Worm (Caenorhabditis elegans): ENCODE results near the gene daf-36.

The daf-36 gene

ce11 chrV:10178166-10178565, 47.3 kb downstream of the daf-36 start:
- TF ChIP-seq sdz-12 (GFP tag; optimal IDR thresholded peaks at IDR 0.05) (no peak), dmd-9 (GFP tag; IDR thresholded peaks at IDR 0.05) (no peak), ctbp-1 (GFP tag; IDR thresholded peaks at IDR 0.05) (0 out of 2 replicates have a peak, but pooled peaks have one; percentile 22), ces-1 (GFP tag; optimal IDR thresholded peaks at IDR 0.05) (no peak), ceh-62 (tag; optimal IDR thresholded peaks at IDR 0.05) (no peak), lsy-2 (tag; optimal IDR thresholded peaks at IDR 0.05) (peak in 1 of 2 experiments; percentile 64), ceh-44 (GFP tag; IDR thresholded peaks at IDR 0.05) (no peak), nhr-10 (tag; optimal IDR thresholded peaks at IDR 0.05) (no peak), zip-2 (tag; optimal IDR thresholded peaks at IDR 0.05) (no peak), F49E8.2 (tag; optimal IDR thresholded peaks at IDR 0.05; ENCODE audit: borderline replicate concordance) (no peak), lin-39 (tag; optimal IDR thresholded peaks at IDR 0.05) (no peak), unc-62 (GFP tag; optimal IDR thresholded peaks at IDR 0.05 in 1 of 2) (no peak), unc-62 (tag; optimal IDR thresholded peaks at IDR 0.05) (no peak), mes-2 (tag; optimal IDR thresholded peaks at IDR 0.05; ENCODE audit: poor library complexity, severe bottlenecking) (peak; percentile 38), nhr-48 (tag; optimal IDR thresholded peaks at IDR 0.05) (no peak), Y5F2A.4 (GFP tag; optimal IDR thresholded peaks at IDR 0.05) (no peak), daf-16 (GFP tag; optimal IDR thresholded peaks at IDR 0.05) (no peak), daf-16 (tag; optimal IDR thresholded peaks at IDR 0.05) (peak; percentile 12), spr-1 (tag; optimal IDR thresholded peaks at IDR 0.05) (peak; percentile 14), F37D6.2 (tag; optimal IDR thresholded peaks at IDR 0.05) (no peak), dpl-1 (GFP tag; optimal IDR thresholded peaks at IDR 0.05) (peak; percentile 27), aha-1 (tag) (no peak), T20F7.1 (GFP tag; optimal IDR thresholded peaks at IDR 0.05) (peak; percentile 51), unc-130 (GFP tag; optimal IDR thresholded peaks at IDR 0.05) (peak; percentile 17), daf-8 (GFP tag; IDR thresholded peaks at IDR 0.05) (no peak), F26F4.8 (GFP tag; conservative IDR thresholded peaks at IDR 0.05) (no peak), nhr-102 (tag; optimal IDR thresholded peaks at IDR 0.05) (no peak), ZK337.2 (GFP tag; IDR thresholded peaks at IDR 0.05) (no peak), ceh-28 (tag; optimal IDR thresholded peaks at IDR 0.05) (no peak), dve-1 (tag; optimal IDR thresholded peaks at IDR 0.05; ENCODE audit: insufficient read depth) (peak; percentile 60), dmd-6 (GFP tag; IDR thresholded peaks at IDR 0.05) (peak; percentile 16; the same call in 1 of the 2 replicates), cey-2 (tag; optimal IDR thresholded peaks at IDR 0.05; ENCODE audit: borderline replicate concordance, insufficient read depth) (no peak), aly-2 (tag; optimal IDR thresholded peaks at IDR 0.05) (no peak), unc-39 (tag; optimal IDR thresholded peaks at IDR 0.05) (no peak), T26A8.4 (GFP tag; IDR thresholded peaks at IDR 0.05) (no peak), nhr-28 (tag; optimal IDR thresholded peaks at IDR 0.05) (peak; percentile 40), egl-27 (tag; optimal IDR thresholded peaks at IDR 0.05) (no peak), ceh-82 (tag; optimal IDR thresholded peaks at IDR 0.05) (no peak), hlh-11 (tag; optimal IDR thresholded peaks at IDR 0.05) (peak; percentile 59), zag-1 (tag; optimal IDR thresholded peaks at IDR 0.05) (peak; percentile 32), hlh-30 (tag; optimal IDR thresholded peaks at IDR 0.05; ENCODE audit: insufficient read depth) (peak; percentile 64), mdt-29 (GFP tag; IDR thresholded peaks at IDR 0.05) (no peak), ama-1 (optimal IDR thresholded peaks at IDR 0.05) (no peak), tra-1 (GFP tag; IDR thresholded peaks at IDR 0.05) (no peak), hif-1 (tag; optimal IDR thresholded peaks at IDR 0.05) (peak in 1 of 2 experiments; percentile 72), nhr-77 (tag; optimal IDR thresholded peaks at IDR 0.05) (no peak), fkh-10 (GFP tag; optimal IDR thresholded peaks at IDR 0.05) (peak; percentile 53), nhr-11 (tag; optimal IDR thresholded peaks at IDR 0.05) (peak; percentile 33), fos-1 (tag; optimal IDR thresholded peaks at IDR 0.05) (no peak), php-3 (GFP tag; IDR thresholded peaks at IDR 0.05) (no peak), mdl-1 (tag; optimal IDR thresholded peaks at IDR 0.05) (peak in 1 of 2 experiments; percentile 17), rbr-2 (tag; optimal IDR thresholded peaks at IDR 0.05) (peak; percentile 63)
